Fruit fly (Drosophila melanogaster) whole organism, embryonic: ENCODE measurements around the gene CG31109.

Experiments
- BEAF-32 ChIP-seq: fragments of 200-800 bp; sonication (Bioruptor generic); optimal IDR thresholded peaks from 3 replicates; lab custom pipeline; 2017; ENCODE audit warnings: missing biosample characterization, missing genetic modification characterization, mild to moderate bottlenecking, moderate library complexity, missing genetic modification reagents
- CG10543 ChIP-seq: fragments of 200-800 bp; sonication (Bioruptor generic); optimal IDR thresholded peaks from 3 replicates; lab custom pipeline; 2017; ENCODE audit warnings: missing biosample characterization, mild to moderate bottlenecking, missing genetic modification characterization, moderate library complexity
- CG11504 ChIP-seq: fragments of 200-800 bp; sonication (Bioruptor generic); optimal IDR thresholded peaks from 3 replicates; lab custom pipeline; 2019; ENCODE audit warnings: missing biosample characterization, mild to moderate bottlenecking, missing genetic modification characterization, moderate library complexity
- CG11696 ChIP-seq: fragments of 200-800 bp; sonication (Bioruptor generic); IDR thresholded peaks from 2 replicates; pipeline ENCODE4 v1.3.6; 2022; ENCODE audit warnings: missing biosample characterization, missing genetic modification characterization
- CG14441 ChIP-seq: fragments of 200-800 bp; sonication (Bioruptor generic); IDR thresholded peaks from 2 replicates; pipeline ENCODE4 v1.3.6; 2022; ENCODE audit warnings: missing biosample characterization, missing genetic modification characterization
- CG17802 ChIP-seq: fragments of 200-800 bp; sonication (Bioruptor generic); optimal IDR thresholded peaks from 2 replicates; lab custom pipeline; 2018; ENCODE audit warnings: missing biosample characterization, mild to moderate bottlenecking, missing genetic modification characterization, moderate library complexity
- CG17912 ChIP-seq: fragments of 200-800 bp; sonication (Bioruptor generic); optimal IDR thresholded peaks from 2 replicates; lab custom pipeline; 2018; ENCODE audit warnings: missing biosample characterization, mild to moderate bottlenecking, missing genetic modification characterization
- CG18262 ChIP-seq: fragments of 200-800 bp; optimal IDR thresholded peaks from 3 replicates; lab custom pipeline; 2019; ENCODE audit warnings: missing biosample characterization, mild to moderate bottlenecking, missing genetic modification characterization, moderate library complexity
- CG2116 ChIP-seq: fragments of 200-800 bp; sonication (Bioruptor generic); optimal IDR thresholded peaks from 3 replicates; lab custom pipeline; 2018; ENCODE audit warnings: missing biosample characterization, mild to moderate bottlenecking, missing genetic modification characterization
- CG2202 ChIP-seq: fragments of 200-800 bp; sonication (Bioruptor generic); optimal IDR thresholded peaks from 2 replicates; lab custom pipeline; 2018; ENCODE audit warnings: missing biosample characterization, mild to moderate bottlenecking, missing genetic modification characterization
- CG2712 ChIP-seq: fragments of 200-800 bp; optimal IDR thresholded peaks from 3 replicates; lab custom pipeline; 2019; ENCODE audit warnings: missing biosample characterization, mild to moderate bottlenecking, missing genetic modification characterization, moderate library complexity
- CG3995 ChIP-seq: fragments of 200-800 bp; sonication (Bioruptor generic); optimal IDR thresholded peaks from 3 replicates; lab custom pipeline; 2016; ENCODE audit warnings: missing biosample characterization, missing genetic modification characterization
- CG43689 ChIP-seq: fragments of 200-800 bp; sonication (Bioruptor generic); IDR thresholded peaks from 2 replicates; pipeline ENCODE4 v1.3.6; 2022; ENCODE audit warnings: missing biosample characterization, missing genetic modification characterization
- CG4707 ChIP-seq: fragments of 200-800 bp; sonication (Bioruptor generic); optimal IDR thresholded peaks from 2 replicates; lab custom pipeline; 2018; ENCODE audit warnings: missing biosample characterization, mild to moderate bottlenecking, missing genetic modification characterization, moderate library complexity
- CG4730 ChIP-seq: fragments of 200-800 bp; sonication (Bioruptor generic); IDR thresholded peaks from 2 replicates; pipeline ENCODE4 v1.3.6; 2022; ENCODE audit warnings: missing biosample characterization, missing genetic modification characterization
- CG5180 ChIP-seq: fragments of 200-800 bp; sonication (Bioruptor generic); optimal IDR thresholded peaks from 3 replicates; lab custom pipeline; 2017; ENCODE audit warnings: missing biosample characterization, missing genetic modification characterization, mild to moderate bottlenecking, moderate library complexity, missing genetic modification reagents
- CG6765 ChIP-seq: fragments of 200-800 bp; sonication (Bioruptor generic); optimal IDR thresholded peaks from 3 replicates; lab custom pipeline; 2017; ENCODE audit warnings: missing biosample characterization, mild to moderate bottlenecking, missing genetic modification characterization
- CG7271 ChIP-seq: fragments of 200-800 bp; sonication (Bioruptor generic); optimal IDR thresholded peaks from 2 replicates; lab custom pipeline; 2018; ENCODE audit warnings: missing biosample characterization, mild to moderate bottlenecking, missing genetic modification characterization, moderate library complexity
- CG8290 ChIP-seq, 3 experiments: fragments of 200-800 bp; sonication (Bioruptor generic); optimal IDR thresholded peaks; 2 replicates each; lab custom pipeline; 2016 to 2019; ENCODE audit warnings: missing biosample characterization in 3 of 3, missing genetic modification characterization in 3 of 3, mild to moderate bottlenecking in 2 of 3, moderate library complexity in 1 of 3
- Dfd ChIP-seq, 2 experiments: fragments of >200 bp; optimal IDR thresholded peaks; 2 replicates each; lab custom pipeline; 2017; ENCODE audit warnings: missing biosample characterization in 2 of 2, missing genetic modification characterization in 2 of 2
- Doc3 ChIP-seq: fragments of 200-800 bp; sonication (Bioruptor generic); IDR thresholded peaks from 3 replicates; pipeline ENCODE4 v1.3.6; 2022; ENCODE audit warnings: missing biosample characterization, missing genetic modification characterization; ENCODE audit not compliant: partially characterized antibody
- Dp ChIP-seq: fragments of 200-800 bp; sonication (Bioruptor generic); optimal IDR thresholded peaks from 2 replicates; lab custom pipeline; 2018; ENCODE audit warnings: missing biosample characterization, mild to moderate bottlenecking, missing genetic modification characterization, moderate library complexity
- ERR ChIP-seq: fragments of 200-800 bp; sonication (Bioruptor generic); optimal IDR thresholded peaks from 2 replicates; lab custom pipeline; 2016; ENCODE audit warnings: missing biosample characterization, missing genetic modification characterization
- Ets65A ChIP-seq: fragments of 200-800 bp; sonication (Bioruptor generic); peaks from one replicate; lab custom pipeline; 2016; ENCODE audit warnings: missing biosample characterization, missing genetic modification characterization
- Gug ChIP-seq: fragments of 200-800 bp; sonication (Bioruptor generic); IDR thresholded peaks from 4 replicates; pipeline ENCODE4 v1.3.6; 2022; ENCODE audit warnings: missing biosample characterization, missing genetic modification characterization
- HLH3B ChIP-seq: fragments of 200-800 bp; sonication (Bioruptor generic); IDR thresholded peaks from 2 replicates; pipeline ENCODE4 v1.3.6; 2022; ENCODE audit warnings: missing biosample characterization, missing genetic modification characterization
- HLH54F ChIP-seq: fragments of 200-800 bp; sonication (Bioruptor generic); optimal IDR thresholded peaks from 3 replicates; lab custom pipeline; 2016; ENCODE audit warnings: missing biosample characterization, missing genetic modification characterization
- Hmx ChIP-seq: fragments of 200-800 bp; sonication (Bioruptor generic); optimal IDR thresholded peaks from 2 replicates; lab custom pipeline; 2016; ENCODE audit warnings: missing biosample characterization, missing genetic modification characterization
- Hsf ChIP-seq: fragments of 200-800 bp; sonication (Bioruptor generic); optimal IDR thresholded peaks from 3 replicates; lab custom pipeline; 2016; ENCODE audit warnings: missing biosample characterization, missing genetic modification characterization
- Jarid2 ChIP-seq: fragments of 200-800 bp; sonication (Bioruptor generic); optimal IDR thresholded peaks from 3 replicates; lab custom pipeline; 2017; ENCODE audit warnings: mild to moderate bottlenecking, missing biosample characterization, missing genetic modification reagents, missing genetic modification characterization
- Lpt ChIP-seq: fragments of >200 bp; optimal IDR thresholded peaks from 2 replicates; lab custom pipeline; 2018; ENCODE audit warnings: missing biosample characterization, missing genetic modification characterization
- NFAT ChIP-seq: fragments of 200-800 bp; sonication (Bioruptor generic); IDR thresholded peaks from 2 replicates; pipeline ENCODE4 v1.3.6; 2022; ENCODE audit warnings: missing biosample characterization, missing genetic modification characterization
- Neu2 ChIP-seq: fragments of 200-800 bp; sonication (Bioruptor generic); optimal IDR thresholded peaks from 3 replicates; lab custom pipeline; 2016; ENCODE audit warnings: missing biosample characterization, missing genetic modification characterization, borderline replicate concordance
- Pdp1 ChIP-seq, 2 experiments: fragments of 200-800 bp; sonication (Bioruptor generic); optimal IDR thresholded peaks; 3 replicates each; lab custom pipeline; 2016; ENCODE audit warnings: missing biosample characterization in 2 of 2, missing genetic modification characterization in 2 of 2, mild to moderate bottlenecking in 1 of 2, moderate library complexity in 1 of 2
- abd-A ChIP-seq: fragments of 200-800 bp; sonication (Bioruptor generic); optimal IDR thresholded peaks from 3 replicates; lab custom pipeline; 2019; ENCODE audit warnings: missing biosample characterization, mild to moderate bottlenecking, missing genetic modification characterization, moderate library complexity
- bbx ChIP-seq: fragments of 200-800 bp; sonication (Bioruptor generic); IDR thresholded peaks from 2 replicates; pipeline ENCODE4 v1.3.6; 2022; ENCODE audit warnings: missing biosample characterization, missing genetic modification characterization; ENCODE audit not compliant: partially characterized antibody
- bcd ChIP-seq: fragments of 200-800 bp; sonication (Bioruptor generic); optimal IDR thresholded peaks from 2 replicates; lab custom pipeline; 2017; ENCODE audit warnings: missing biosample characterization, mild to moderate bottlenecking, missing genetic modification characterization
- emc ChIP-seq: fragments of 200-800 bp; sonication (Bioruptor generic); optimal IDR thresholded peaks from 2 replicates; lab custom pipeline; 2016; ENCODE audit warnings: missing biosample characterization, missing genetic modification characterization
- esg ChIP-seq: fragments of 200-800 bp; sonication (Bioruptor generic); conservative IDR thresholded peaks from 2 replicates; pipeline ENCODE4 v1.3.6; 2022; ENCODE audit warnings: missing biosample characterization, missing genetic modification characterization
- fru ChIP-seq: fragments of >200 bp; optimal IDR thresholded peaks from 2 replicates; lab custom pipeline; 2017
- ind ChIP-seq: fragments of 200-800 bp; sonication (Bioruptor generic); optimal IDR thresholded peaks from 3 replicates; lab custom pipeline; 2016; ENCODE audit warnings: missing biosample characterization, missing genetic modification characterization
- ken ChIP-seq: fragments of 200-800 bp; sonication (Bioruptor generic); IDR thresholded peaks from 3 replicates; pipeline ENCODE4 v1.3.6; 2022; ENCODE audit warnings: missing biosample characterization, missing genetic modification characterization
- klu ChIP-seq: fragments of 200-800 bp; sonication (Bioruptor generic); IDR thresholded peaks from 2 replicates; pipeline ENCODE4 v1.3.6; 2022; ENCODE audit warnings: missing biosample characterization, missing genetic modification characterization
- nerfin-2 ChIP-seq: fragments of 200-800 bp; sonication (Bioruptor generic); IDR thresholded peaks from 2 replicates; pipeline ENCODE4 v1.3.6; 2022; ENCODE audit warnings: missing biosample characterization, missing genetic modification characterization; ENCODE audit not compliant: partially characterized antibody
- nom ChIP-seq: fragments of 200-800 bp; sonication (Bioruptor generic); optimal IDR thresholded peaks from 2 replicates; lab custom pipeline; 2017; ENCODE audit warnings: missing biosample characterization, missing genetic modification characterization, mild to moderate bottlenecking, moderate library complexity, missing genetic modification reagents
- rib ChIP-seq: fragments of 200-800 bp; sonication (Bioruptor generic); IDR thresholded peaks from 2 replicates; pipeline ENCODE4 v1.3.6; 2022; ENCODE audit warnings: missing biosample characterization, missing genetic modification characterization
- seq ChIP-seq: fragments of 200-800 bp; sonication (Bioruptor generic); IDR thresholded peaks from 2 replicates; pipeline ENCODE4 v1.3.6; 2022; ENCODE audit warnings: missing biosample characterization, missing genetic modification characterization
- slou ChIP-seq: fragments of 200-800 bp; sonication (Bioruptor generic); optimal IDR thresholded peaks from 3 replicates; lab custom pipeline; 2016; ENCODE audit warnings: missing biosample characterization, missing genetic modification characterization
- ssp ChIP-seq: fragments of 200-800 bp; sonication (Bioruptor generic); IDR thresholded peaks from 2 replicates; pipeline ENCODE4 v1.3.6; 2022; ENCODE audit warnings: missing biosample characterization, missing genetic modification characterization
- yki ChIP-seq: fragments of >200 bp; optimal IDR thresholded peaks from 3 replicates; lab custom pipeline; 2018

CG31109 gene

DNA sequence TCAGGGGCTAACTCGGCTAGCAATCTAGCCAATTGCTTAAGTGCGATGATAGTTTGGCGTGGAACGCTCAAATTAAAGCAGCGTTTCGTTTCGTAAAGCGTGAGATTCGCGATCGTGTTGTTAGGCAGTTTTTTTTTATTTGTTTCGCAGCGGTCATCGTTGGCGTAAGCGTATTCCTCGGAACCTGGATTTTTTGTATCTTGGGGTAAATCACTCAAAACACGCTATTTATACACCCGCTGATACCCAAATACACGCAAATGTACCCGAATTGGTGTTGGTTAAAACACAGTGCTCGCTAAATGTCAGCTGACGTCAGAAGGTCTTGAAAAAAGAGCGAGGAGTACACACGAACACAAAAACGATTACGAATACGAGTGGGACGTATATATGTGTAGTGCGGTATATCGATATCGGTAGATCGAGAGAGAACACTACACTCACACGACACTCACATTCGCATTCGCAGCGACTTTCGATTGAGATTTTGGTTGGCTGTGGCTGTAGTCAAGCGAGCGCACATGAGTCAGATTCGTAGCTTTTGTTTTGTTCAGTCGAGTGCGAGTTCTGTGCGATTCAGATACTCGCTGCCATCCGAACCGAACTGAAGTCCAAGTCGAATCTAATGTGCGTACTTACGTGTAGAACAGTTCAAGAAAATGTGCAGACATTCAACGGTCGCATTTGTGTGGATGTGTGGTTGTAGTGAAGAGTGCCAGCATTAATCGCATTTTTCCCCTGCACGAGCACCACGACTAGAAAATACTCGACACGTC lies 4.5 kb downstream of the CG31109 start (continued):
- TF ChIP-seq CG8290 (GFP tag; optimal IDR thresholded peaks at IDR 0.05; lab: Kevin White, UChicago) (peak; percentile 60), CG8290 (tag; optimal IDR thresholded peaks at IDR 0.05; lab: Kevin White, UChicago) (peak; percentile 68 to 70), emc (GFP tag; lab: Kevin White, UChicago) (no peak), Hsf (GFP tag; lab: Kevin White, UChicago) (no peak), klu (no peak), CG2116 (GFP tag; lab: Kevin White, UChicago) (peak; percentile 63), CG43689 (GFP tag; lab: Robert Waterston, UW) (no peak), Dfd (GFP tag; optimal IDR thresholded peaks at IDR 0.05; lab: Kevin White, UChicago) (no peak), yki (lab: Kevin White, UChicago) (no peak), Gug (GFP tag; lab: Robert Waterston, UW) (no peak; the same call in 3 of the 4 replicates), Neu2 (GFP tag; lab: Kevin White, UChicago) (no peak), nerfin-2 (GFP tag; lab: Robert Waterston, UW) (no peak), CG3995 (peak; percentile 65), HLH54F (no peak), esg (no peak), HLH3B (GFP tag; lab: Robert Waterston, UW) (no peak), CG14441 (no peak), Ets65A (GFP tag; lab: Kevin White, UChicago) (no peak), NFAT (no peak), ind (GFP tag; lab: Kevin White, UChicago) (no peak), BEAF-32 (GFP tag; lab: Kevin White, UChicago) (peak; percentile 46), CG11504 (tag; lab: Kevin White, UChicago) (no peak), CG18262 (tag; lab: Kevin White, UChicago) (peak; percentile 18), CG2712 (no peak), Pdp1 (GFP tag; optimal IDR thresholded peaks at IDR 0.05; lab: Kevin White, UChicago) (peak in 1 of 2 experiments; percentile 54), CG2202 (peak; percentile 3), CG5180 (GFP tag; lab: Kevin White, UChicago) (peak; percentile 86), CG7271 (tag; lab: Kevin White, UChicago) (peak; percentile 55), slou (GFP tag; lab: Kevin White, UChicago) (no peak), rib (no peak), ssp (no peak), CG17802 (no peak), CG17912 (no peak), nom (GFP tag; lab: Kevin White, UChicago) (peak; percentile 83), Hmx (GFP tag; lab: Kevin White, UChicago) (no peak), CG11696 (no peak), fru (lab: Kevin White, UChicago) (no peak), CG4730 (GFP tag; lab: Robert Waterston, UW) (no peak), Dp (GFP tag; lab: Kevin White, UChicago) (peak; percentile 31), CG6765 (GFP tag; lab: Kevin White, UChicago) (peak; percentile 54), CG4707 (GFP tag; lab: Kevin White, UChicago) (no peak), abd-A (tag; lab: Kevin White, UChicago) (peak; percentile 80), CG10543 (GFP tag; lab: Kevin White, UChicago) (peak; percentile 91), seq (GFP tag; lab: Robert Waterston, UW) (no peak), Doc3 (GFP tag; lab: Robert Waterston, UW) (no peak), Lpt (GFP tag; lab: Kevin White, UChicago) (no peak), bcd (GFP tag; lab: Kevin White, UChicago) (no peak), bbx (GFP tag; lab: Robert Waterston, UW) (no peak), ERR (GFP tag; lab: Kevin White, UChicago) (no peak), ken (no peak), Jarid2 (GFP tag; lab: Kevin White, UChicago) (peak; percentile 85)
